Fruit fly (Drosophila melanogaster): ENCODE measurements around the gene CG14926.

Gene CG14926

dm6 chr2L:11296483-11296882, 46.6 kb downstream of the CG14926 start:
- TF ChIP-seq CG9705 (GFP tag; optimal IDR thresholded peaks at IDR 0.05) = no peak
- TF ChIP-seq lola (GFP tag; optimal IDR thresholded peaks at IDR 0.05) = no peak
- TF ChIP-seq OdsH (GFP tag; optimal IDR thresholded peaks at IDR 0.05) = no peak
- TF ChIP-seq fru (GFP tag; optimal IDR thresholded peaks at IDR 0.05) = no peak
- no peak for TF ChIP-seq Dfd (GFP tag; optimal IDR thresholded peaks at IDR 0.05)
- TF ChIP-seq Mio (GFP tag; optimal IDR thresholded peaks at IDR 0.05) = no peak
- no peak for TF ChIP-seq Hr83 (GFP tag; optimal IDR thresholded peaks at IDR 0.05; ENCODE audit: poor library complexity, severe bottlenecking)
- no peak for TF ChIP-seq Abd-B (GFP tag; optimal IDR thresholded peaks at IDR 0.05)
- TF ChIP-seq Hnf4 (GFP tag; optimal IDR thresholded peaks at IDR 0.05) = no peak
- no peak for TF ChIP-seq Myc (optimal IDR thresholded peaks at IDR 0.05)
- no peak for TF ChIP-seq h (GFP tag; optimal IDR thresholded peaks at IDR 0.05)
- TF ChIP-seq pan (optimal IDR thresholded peaks at IDR 0.05) = no peak
- no peak for TF ChIP-seq Vsx2 (GFP tag; optimal IDR thresholded peaks at IDR 0.05; ENCODE audit: partially characterized antibody)
- no peak for TF ChIP-seq dsf (GFP tag; optimal IDR thresholded peaks at IDR 0.05; ENCODE audit: borderline replicate concordance)
- no peak for TF ChIP-seq HLH106 (tag; optimal IDR thresholded peaks at IDR 0.05)
- no peak for TF ChIP-seq jim (GFP tag; optimal IDR thresholded peaks at IDR 0.05)
- no peak for TF ChIP-seq GATAd (GFP tag; optimal IDR thresholded peaks at IDR 0.05)
- no peak for TF ChIP-seq Rel (GFP tag; optimal IDR thresholded peaks at IDR 0.05)
- TF ChIP-seq Rel (tag; optimal IDR thresholded peaks at IDR 0.05) = no peak
- no peak for TF ChIP-seq CrebA (GFP tag; optimal IDR thresholded peaks at IDR 0.05; ENCODE audit: borderline replicate concordance)

DNA sequence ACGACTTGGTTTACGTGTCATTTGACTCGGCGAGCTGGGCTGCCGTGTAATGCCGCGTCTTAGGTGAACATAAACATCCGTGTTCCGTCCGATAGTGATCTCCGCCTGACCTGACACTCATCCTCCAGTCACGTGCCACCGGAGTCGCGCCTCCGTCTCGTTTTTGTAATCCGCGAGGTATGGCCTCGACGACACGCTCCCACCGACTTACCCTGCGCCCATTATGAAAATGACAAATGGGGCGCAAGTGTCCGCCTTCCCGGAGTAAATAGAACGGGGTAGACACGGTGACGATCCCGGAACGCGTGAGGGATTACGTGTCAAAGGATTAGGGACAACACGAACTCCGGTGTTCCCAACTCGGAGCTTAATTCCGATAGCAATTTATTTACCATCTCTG, 47.4 kb downstream of the CG14926 start:
- no peak for TF ChIP-seq CG32264 (GFP tag; optimal IDR thresholded peaks at IDR 0.05)
- no peak for TF ChIP-seq Mio (GFP tag; optimal IDR thresholded peaks at IDR 0.05)
- no peak for TF ChIP-seq CrebA (GFP tag; optimal IDR thresholded peaks at IDR 0.05; ENCODE audit: borderline replicate concordance)
- TF ChIP-seq brk (GFP tag; optimal IDR thresholded peaks at IDR 0.05) = no peak
- no peak for TF ChIP-seq Myc (optimal IDR thresholded peaks at IDR 0.05)
- no peak for TF ChIP-seq Dfd (GFP tag; optimal IDR thresholded peaks at IDR 0.05)
- no peak for TF ChIP-seq h (GFP tag; optimal IDR thresholded peaks at IDR 0.05)
- TF ChIP-seq usp (GFP tag; optimal IDR thresholded peaks at IDR 0.05) = no peak
- TF ChIP-seq ey (GFP tag; optimal IDR thresholded peaks at IDR 0.05) = no peak
- TF ChIP-seq jim (GFP tag; optimal IDR thresholded peaks at IDR 0.05) = no peak
- no peak for TF ChIP-seq Jra (GFP tag; optimal IDR thresholded peaks at IDR 0.05)
